Fruit fly (Drosophila melanogaster) whole organism, embryonic: ENCODE measurements around the gene Larp7.

Experiments used
- B-H2 ChIP-seq: fragments of 200-800 bp; sonication (Bioruptor generic); optimal IDR thresholded peaks from 2 replicates; lab custom pipeline; 2018; ENCODE audit warnings: missing biosample characterization, mild to moderate bottlenecking, missing genetic modification characterization
- Bdp1 ChIP-seq: fragments of 200-800 bp; sonication (Bioruptor generic); optimal IDR thresholded peaks from 3 replicates; lab custom pipeline; 2016; ENCODE audit warnings: missing biosample characterization, missing genetic modification characterization
- Bgb ChIP-seq: fragments of 200-800 bp; sonication (Bioruptor generic); IDR thresholded peaks from 2 replicates; pipeline ENCODE4 v1.3.6; 2022; ENCODE audit warnings: missing biosample characterization, missing genetic modification characterization; ENCODE audit not compliant: partially characterized antibody
- BtbVII ChIP-seq: fragments of 200-800 bp; sonication (Bioruptor generic); optimal IDR thresholded peaks from 3 replicates; lab custom pipeline; 2017; ENCODE audit warnings: missing biosample characterization, mild to moderate bottlenecking, missing genetic modification characterization
- CG11504 ChIP-seq: fragments of 200-800 bp; sonication (Bioruptor generic); optimal IDR thresholded peaks from 3 replicates; lab custom pipeline; 2019; ENCODE audit warnings: missing biosample characterization, mild to moderate bottlenecking, missing genetic modification characterization, moderate library complexity
- CG12744 ChIP-seq: fragments of 200-800 bp; sonication (Bioruptor generic); optimal IDR thresholded peaks from 2 replicates; lab custom pipeline; 2016; ENCODE audit warnings: missing biosample characterization, missing genetic modification characterization
- CG14710 ChIP-seq: fragments of 200-800 bp; sonication (Bioruptor generic); optimal IDR thresholded peaks from 3 replicates; lab custom pipeline; 2019; ENCODE audit warnings: missing biosample characterization, mild to moderate bottlenecking, missing genetic modification characterization, moderate library complexity
- CG15073 ChIP-seq: fragments of 200-800 bp; sonication (Bioruptor generic); optimal IDR thresholded peaks from 2 replicates; lab custom pipeline; 2016; ENCODE audit warnings: missing biosample characterization, missing genetic modification characterization
- CG15479 ChIP-seq: fragments of 200-800 bp; sonication (Bioruptor generic); optimal IDR thresholded peaks from 3 replicates; lab custom pipeline; 2019; ENCODE audit warnings: missing biosample characterization, mild to moderate bottlenecking, missing genetic modification characterization, moderate library complexity
- CG16779 ChIP-seq: fragments of 200-800 bp; sonication (Bioruptor generic); IDR thresholded peaks from 2 replicates; pipeline ENCODE4 v1.3.6; 2022; ENCODE audit warnings: missing biosample characterization, missing genetic modification characterization
- CG16815 ChIP-seq: fragments of 200-800 bp; sonication (Bioruptor generic); optimal IDR thresholded peaks from 3 replicates; lab custom pipeline; 2017; ENCODE audit warnings: missing biosample characterization, mild to moderate bottlenecking, missing genetic modification characterization
- CG2116 ChIP-seq: fragments of 200-800 bp; sonication (Bioruptor generic); optimal IDR thresholded peaks from 3 replicates; lab custom pipeline; 2018; ENCODE audit warnings: missing biosample characterization, mild to moderate bottlenecking, missing genetic modification characterization
- CG3847 ChIP-seq: fragments of 200-800 bp; sonication (Bioruptor generic); IDR thresholded peaks from 2 replicates; pipeline ENCODE4 v1.3.6; 2022; ENCODE audit warnings: missing biosample characterization, missing genetic modification characterization
- CG4707 ChIP-seq: fragments of 200-800 bp; sonication (Bioruptor generic); optimal IDR thresholded peaks from 2 replicates; lab custom pipeline; 2018; ENCODE audit warnings: missing biosample characterization, mild to moderate bottlenecking, missing genetic modification characterization, moderate library complexity
- CG6654 ChIP-seq: fragments of 200-800 bp; sonication (Bioruptor generic); optimal IDR thresholded peaks from 2 replicates; lab custom pipeline; 2017; ENCODE audit warnings: missing biosample characterization, mild to moderate bottlenecking, missing genetic modification characterization
- CG7271 ChIP-seq: fragments of 200-800 bp; sonication (Bioruptor generic); optimal IDR thresholded peaks from 2 replicates; lab custom pipeline; 2018; ENCODE audit warnings: missing biosample characterization, mild to moderate bottlenecking, missing genetic modification characterization, moderate library complexity
- CG7987 ChIP-seq: fragments of 200-800 bp; sonication (Bioruptor generic); optimal IDR thresholded peaks from 2 replicates; lab custom pipeline; 2018; ENCODE audit warnings: missing biosample characterization, mild to moderate bottlenecking, missing genetic modification characterization, moderate library complexity
- CG8924 ChIP-seq: fragments of 200-800 bp; optimal IDR thresholded peaks from 3 replicates; lab custom pipeline; 2019; ENCODE audit warnings: missing biosample characterization, mild to moderate bottlenecking, missing genetic modification characterization, moderate library complexity
- CkIIα-i1 ChIP-seq: fragments of 200-800 bp; sonication (Bioruptor generic); IDR thresholded peaks from 2 replicates; pipeline ENCODE4 v1.3.6; 2022; ENCODE audit warnings: missing biosample characterization, missing genetic modification characterization
- Dbx ChIP-seq: fragments of 200-800 bp; sonication (Bioruptor generic); IDR thresholded peaks from 3 replicates; pipeline ENCODE4 v1.3.6; 2022; ENCODE audit warnings: missing biosample characterization, missing genetic modification characterization
- Ets97D ChIP-seq: fragments of 200-800 bp; sonication (Bioruptor generic); optimal IDR thresholded peaks from 3 replicates; lab custom pipeline; 2016; ENCODE audit warnings: missing biosample characterization, missing genetic modification characterization
- Fer1 ChIP-seq: fragments of 200-800 bp; sonication (Bioruptor generic); optimal IDR thresholded peaks from 2 replicates; lab custom pipeline; 2017; ENCODE audit warnings: missing biosample characterization, mild to moderate bottlenecking, missing genetic modification characterization
- H2.0 ChIP-seq: fragments of 200-800 bp; sonication (Bioruptor generic); IDR thresholded peaks from 2 replicates; pipeline ENCODE4 v1.3.6; 2022; ENCODE audit warnings: missing biosample characterization, missing genetic modification characterization
- HHEX ChIP-seq: fragments of 200-800 bp; sonication (Bioruptor generic); optimal IDR thresholded peaks from 3 replicates; lab custom pipeline; 2017; ENCODE audit warnings: missing biosample characterization, mild to moderate bottlenecking, missing genetic modification characterization, missing genetic modification reagents
- Six4 ChIP-seq: fragments of 200-800 bp; sonication (Bioruptor generic); optimal IDR thresholded peaks from 2 replicates; lab custom pipeline; 2016; ENCODE audit warnings: missing biosample characterization, missing genetic modification characterization
- TFAM ChIP-seq: fragments of 200-800 bp; sonication (Bioruptor generic); optimal IDR thresholded peaks from 2 replicates; lab custom pipeline; 2017; ENCODE audit warnings: missing biosample characterization, missing genetic modification characterization, inconsistent platforms
- ara ChIP-seq: fragments of 200-800 bp; sonication (Bioruptor generic); IDR thresholded peaks from 2 replicates; pipeline ENCODE4 v1.3.6; 2022; ENCODE audit warnings: missing biosample characterization, missing genetic modification characterization
- bigmax ChIP-seq: fragments of 200-800 bp; sonication (Bioruptor generic); optimal IDR thresholded peaks from 2 replicates; lab custom pipeline; 2018; ENCODE audit warnings: missing biosample characterization, mild to moderate bottlenecking, missing genetic modification characterization
- corto ChIP-seq: fragments of 200-800 bp; sonication (Bioruptor generic); optimal IDR thresholded peaks from 2 replicates; lab custom pipeline; 2016; ENCODE audit warnings: missing biosample characterization, mild to moderate bottlenecking, missing genetic modification characterization, moderate library complexity
- crp ChIP-seq, 2 experiments: fragments of 200-800 bp; sonication (Bioruptor generic); optimal IDR thresholded peaks; 2 replicates in 1 of 2; 3 replicates in 1 of 2; lab custom pipeline; 2017; ENCODE audit warnings: missing biosample characterization in 2 of 2, missing genetic modification characterization in 2 of 2, mild to moderate bottlenecking in 1 of 2, moderate library complexity in 1 of 2
- cwo ChIP-seq: fragments of 200-800 bp; sonication (Bioruptor generic); optimal IDR thresholded peaks from 3 replicates; lab custom pipeline; 2017; ENCODE audit warnings: missing biosample characterization, missing genetic modification characterization, mild to moderate bottlenecking, moderate library complexity, missing genetic modification reagents
- ems ChIP-seq: fragments of 200-800 bp; sonication (Bioruptor generic); optimal IDR thresholded peaks from 3 replicates; lab custom pipeline; 2016; ENCODE audit warnings: missing biosample characterization, missing genetic modification characterization
- ewg ChIP-seq: fragments of 200-800 bp; sonication (Bioruptor generic); optimal IDR thresholded peaks from 3 replicates; lab custom pipeline; 2017; ENCODE audit warnings: mild to moderate bottlenecking, missing biosample characterization, missing genetic modification reagents, missing genetic modification characterization
- fd64A ChIP-seq: fragments of 200-800 bp; sonication (Bioruptor generic); optimal IDR thresholded peaks from 3 replicates; lab custom pipeline; 2018; ENCODE audit warnings: missing biosample characterization, mild to moderate bottlenecking, missing genetic modification characterization
- gem ChIP-seq: fragments of 200-800 bp; sonication (Bioruptor generic); optimal IDR thresholded peaks from 2 replicates; lab custom pipeline; 2019; ENCODE audit warnings: missing biosample characterization, mild to moderate bottlenecking, missing genetic modification characterization, moderate library complexity
- jumu ChIP-seq: fragments of 200-800 bp; sonication (Bioruptor generic); optimal IDR thresholded peaks from 3 replicates; lab custom pipeline; 2016; ENCODE audit warnings: missing biosample characterization, missing genetic modification characterization
- kah ChIP-seq: fragments of 200-800 bp; sonication (Bioruptor generic); optimal IDR thresholded peaks from 2 replicates; lab custom pipeline; 2018; ENCODE audit warnings: missing biosample characterization, mild to moderate bottlenecking, missing genetic modification characterization
- lov ChIP-seq, 2 experiments: fragments of 200-800 bp in 1 of 2; fragments of >200 bp in 1 of 2; sonication (Bioruptor generic) in 1 of 2; IDR thresholded peaks in 1 of 2; optimal IDR thresholded peaks in 1 of 2; 2 replicates in 1 of 2; 3 replicates in 1 of 2; pipeline versions ENCODE4 v1.3.6 to Lab custom; 2017 to 2022; ENCODE audit warnings: missing biosample characterization in 1 of 2, missing genetic modification characterization in 1 of 2
- pan ChIP-seq, 4 experiments: fragments of >200 bp in 3 of 4; fragments of 200-800 bp in 1 of 4; sonication (Bioruptor generic) in 1 of 4; optimal IDR thresholded peaks in 3 of 4; IDR thresholded peaks in 1 of 4; 2 replicates each; pipeline versions ENCODE4 v1.3.6 to Lab custom; 2017 to 2022; ENCODE audit warnings: missing biosample characterization in 2 of 4, missing genetic modification characterization in 2 of 4, mixed read lengths in 1 of 4
- psq ChIP-seq: fragments of 200-800 bp; sonication (Bioruptor generic); optimal IDR thresholded peaks from 2 replicates; lab custom pipeline; 2017; ENCODE audit warnings: missing biosample characterization, missing genetic modification characterization
- run ChIP-seq: fragments of 200-800 bp; sonication (Bioruptor generic); optimal IDR thresholded peaks from 3 replicates; lab custom pipeline; 2018; ENCODE audit warnings: missing biosample characterization, mild to moderate bottlenecking, missing genetic modification characterization
- sd ChIP-seq: fragments of 200-800 bp; sonication (Bioruptor generic); optimal IDR thresholded peaks from 3 replicates; lab custom pipeline; 2018; ENCODE audit warnings: missing biosample characterization, mild to moderate bottlenecking, missing genetic modification characterization, moderate library complexity
- sens ChIP-seq: fragments of 200-800 bp; sonication (Bioruptor generic); peaks from one replicate; lab custom pipeline; 2016; ENCODE audit warnings: missing biosample characterization, missing genetic modification characterization
- stwl ChIP-seq: fragments of 200-800 bp; sonication (Bioruptor generic); optimal IDR thresholded peaks from 3 replicates; lab custom pipeline; 2018; ENCODE audit warnings: missing biosample characterization, mild to moderate bottlenecking, missing genetic modification characterization, moderate library complexity
- sug ChIP-seq: fragments of 200-800 bp; optimal IDR thresholded peaks from 2 replicates; lab custom pipeline; 2019; ENCODE audit warnings: missing biosample characterization, mild to moderate bottlenecking, missing genetic modification characterization, moderate library complexity
- tgo ChIP-seq: fragments of 200-800 bp; sonication (Bioruptor generic); IDR thresholded peaks from 3 replicates; pipeline ENCODE4 v1.3.6; 2022; ENCODE audit warnings: missing biosample characterization, missing genetic modification characterization
- tin ChIP-seq: fragments of 200-800 bp; sonication (Bioruptor generic); optimal IDR thresholded peaks from 3 replicates; lab custom pipeline; 2016; ENCODE audit warnings: missing biosample characterization, missing genetic modification characterization
- wdn ChIP-seq: fragments of 200-800 bp; sonication (Bioruptor generic); IDR thresholded peaks from 2 replicates; pipeline ENCODE4 v1.3.6; 2022; ENCODE audit warnings: missing biosample characterization, missing genetic modification characterization
- wor ChIP-seq: fragments of 200-800 bp; sonication (Bioruptor generic); IDR thresholded peaks from 2 replicates; pipeline ENCODE4 v1.3.6; 2022; ENCODE audit warnings: missing biosample characterization, missing genetic modification characterization

The Larp7 gene

dm6 chrX:9251212-9251877, 7.7 kb downstream of the Larp7 start (continued):
- TF ChIP-seq CG12744 (GFP tag; lab: Kevin White, UChicago), result no peak
- TF ChIP-seq sd (tag; lab: Kevin White, UChicago), result no peak
- no peak for TF ChIP-seq BtbVII (GFP tag; lab: Kevin White, UChicago)
- no peak for TF ChIP-seq cwo (GFP tag; lab: Kevin White, UChicago)
- no peak for TF ChIP-seq CG7987
- no peak for TF ChIP-seq Six4 (GFP tag; lab: Kevin White, UChicago)
- TF ChIP-seq Bdp1 (GFP tag; lab: Kevin White, UChicago), result no peak
- no peak for TF ChIP-seq run
- TF ChIP-seq bigmax (GFP tag; lab: Kevin White, UChicago), result no peak
- TF ChIP-seq CG2116, result no peak
- no peak for TF ChIP-seq jumu
- TF ChIP-seq CG15073 (GFP tag; lab: Kevin White, UChicago), result no peak
- no peak for TF ChIP-seq Dbx
- peak; percentile 8 for TF ChIP-seq sug (tag; lab: Kevin White, UChicago)
- no peak for TF ChIP-seq H2.0 (GFP tag; lab: Robert Waterston, UW)
- peak; percentile 56 for TF ChIP-seq tgo (GFP tag; lab: Robert Waterston, UW)
- TF ChIP-seq ewg (GFP tag; lab: Kevin White, UChicago), result no peak
- TF ChIP-seq CG15479, result no peak
- no peak for TF ChIP-seq Ets97D (GFP tag; lab: Kevin White, UChicago)
- TF ChIP-seq sens (GFP tag; lab: Kevin White, UChicago), result peak; percentile 77
- TF ChIP-seq CG16779, result no peak
- no peak for TF ChIP-seq wdn (GFP tag; lab: Robert Waterston, UW)
- TF ChIP-seq Fer1, result no peak
- no peak for TF ChIP-seq CG3847 (GFP tag; lab: Robert Waterston, UW)
- TF ChIP-seq fd64A, result no peak
- no peak for TF ChIP-seq CG7271 (tag; lab: Kevin White, UChicago)
- TF ChIP-seq HHEX (GFP tag; lab: Kevin White, UChicago), result no peak
- no peak for TF ChIP-seq B-H2 (GFP tag; lab: Kevin White, UChicago)
- TF ChIP-seq CG6654 (GFP tag; lab: Kevin White, UChicago), result no peak
- TF ChIP-seq CkIIα-i1 (GFP tag; lab: Robert Waterston, UW), result no peak
- TF ChIP-seq pan (optimal IDR thresholded peaks at IDR 0.05; lab: Kevin White, UChicago), result no peak
- no peak for TF ChIP-seq pan (GFP tag; optimal IDR thresholded peaks at IDR 0.05 in 1 of 2, IDR thresholded peaks at IDR 0.05 in 1 of 2)
- no peak for TF ChIP-seq Bgb (GFP tag; lab: Robert Waterston, UW)
- TF ChIP-seq gem, result peak; percentile 37
- peak; percentile 36 for TF ChIP-seq CG11504 (tag; lab: Kevin White, UChicago)
- TF ChIP-seq tin (GFP tag; lab: Kevin White, UChicago), result peak; percentile 22
- TF ChIP-seq ara (GFP tag; lab: Robert Waterston, UW), result no peak
- TF ChIP-seq crp (GFP tag; optimal IDR thresholded peaks at IDR 0.05; lab: Kevin White, UChicago), result no peak
- peak; percentile 30; the same call in 1 of the 2 replicates for TF ChIP-seq wor (GFP tag; lab: Robert Waterston, UW)
- no peak for TF ChIP-seq stwl (tag; lab: Kevin White, UChicago)
- TF ChIP-seq TFAM (GFP tag; lab: Kevin White, UChicago), result no peak
- no peak for TF ChIP-seq kah (GFP tag; lab: Kevin White, UChicago)
- TF ChIP-seq CG8924 (tag; lab: Kevin White, UChicago), result no peak
- TF ChIP-seq corto (GFP tag; lab: Kevin White, UChicago), result no peak
- TF ChIP-seq CG14710 (tag; lab: Kevin White, UChicago), result no peak
- TF ChIP-seq psq (GFP tag; lab: Kevin White, UChicago), result no peak
- no peak for TF ChIP-seq lov (optimal IDR thresholded peaks at IDR 0.05; lab: Kevin White, UChicago)
- TF ChIP-seq lov (GFP tag; IDR thresholded peaks at IDR 0.05; lab: Robert Waterston, UW), result no peak
- TF ChIP-seq ems (GFP tag; lab: Kevin White, UChicago), result no peak
- no peak for TF ChIP-seq CG4707 (GFP tag; lab: Kevin White, UChicago)
- TF ChIP-seq CG16815 (GFP tag; lab: Kevin White, UChicago), result no peak
